Worm (Caenorhabditis elegans): ENCODE data around the gene ZK792.4.

The ZK792.4 gene

DNA sequence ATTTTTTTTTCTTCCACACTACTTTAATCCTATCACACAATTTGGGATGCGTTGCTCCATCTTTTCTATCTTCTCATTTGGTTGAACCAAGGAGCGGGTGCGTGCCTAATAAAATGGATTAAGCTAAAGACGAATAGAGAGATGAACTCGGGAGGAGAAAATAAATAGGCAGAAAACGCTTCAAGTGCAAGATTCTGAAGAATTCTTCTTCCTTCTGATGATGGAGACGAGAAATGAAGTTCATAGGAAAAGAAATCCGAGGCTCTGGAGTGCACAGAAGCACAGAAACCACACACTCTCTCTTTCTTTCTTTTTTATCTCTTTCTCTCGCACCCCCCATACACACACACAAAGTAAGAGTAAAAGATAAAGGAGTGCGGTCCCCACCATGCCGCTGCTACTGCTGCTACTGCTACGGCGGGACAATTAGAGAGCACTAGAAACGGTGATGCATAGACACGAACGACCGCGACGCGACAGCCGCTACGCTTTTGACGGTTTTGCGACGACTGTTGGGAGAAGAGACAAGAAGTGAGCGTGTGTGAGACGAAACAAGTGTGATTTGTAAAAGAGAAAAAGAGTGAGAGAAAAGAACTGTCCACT lies 10.4 kb upstream of the ZK792.4 start (continued):
- TF ChIP-seq akir-1 (GFP tag; optimal IDR thresholded peaks at IDR 0.05) (no peak), ekl-4 (GFP tag; IDR thresholded peaks at IDR 0.05) (no peak), zfh-2 (GFP tag; conservative IDR thresholded peaks at IDR 0.05) (peak; percentile 89)

DNA sequence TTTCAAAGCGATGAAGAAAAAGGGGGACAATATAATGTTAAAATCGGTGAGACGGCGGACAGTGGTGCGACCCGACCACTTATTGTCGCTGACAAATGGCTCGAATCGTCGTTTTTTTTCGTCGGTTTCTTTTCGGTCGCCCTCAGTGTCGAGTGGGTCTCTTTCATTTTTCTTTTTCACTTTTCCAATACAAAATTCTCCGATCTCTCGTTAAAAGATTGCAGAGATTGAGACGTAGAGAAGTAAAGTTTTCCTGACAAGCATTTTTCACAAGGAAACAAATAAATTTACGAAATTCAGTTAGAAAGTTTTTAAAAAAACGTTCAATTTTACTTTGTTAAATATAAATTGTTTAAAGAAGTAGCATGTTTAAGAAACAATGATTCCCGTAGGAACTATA lies 9.7 kb upstream of the ZK792.4 start:
- TF ChIP-seq cebp-1 (GFP tag; IDR thresholded peaks at IDR 0.05), result no peak
- peak; percentile 22 for TF ChIP-seq cebp-1 (tag; optimal IDR thresholded peaks at IDR 0.05)
- no peak for TF ChIP-seq snpc-4 (GFP tag; optimal IDR thresholded peaks at IDR 0.05)
- TF ChIP-seq snpc-4 (tag; optimal IDR thresholded peaks at IDR 0.05), result peak in 1 of 4 experiments; percentile 25
- no peak for TF ChIP-seq B0261.1 (tag; optimal IDR thresholded peaks at IDR 0.05)
- peak; percentile 12 for TF ChIP-seq nhr-80 (tag; optimal IDR thresholded peaks at IDR 0.05)

DNA sequence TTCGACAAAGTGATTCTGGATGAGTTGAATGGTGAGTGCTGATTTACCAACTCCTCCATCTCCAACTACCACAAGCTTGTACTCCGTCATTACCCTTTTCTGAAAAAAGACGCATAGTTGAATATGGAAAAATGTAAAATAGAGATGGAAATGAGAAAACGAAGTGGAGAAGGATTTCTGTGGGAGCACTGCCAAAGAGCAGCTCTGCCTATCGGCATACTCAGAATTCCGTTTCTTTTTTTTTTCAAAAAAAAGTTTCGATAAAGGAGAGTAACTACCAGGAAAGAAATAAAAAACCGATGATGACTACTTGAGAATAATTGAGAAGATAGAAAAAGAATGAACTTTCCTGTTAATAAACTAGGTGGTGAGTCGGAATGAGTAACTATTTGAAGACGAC lies 9.2 kb upstream of the ZK792.4 start, which contains the start of gene let-60:
TSS of gene let-60 (minus strand) at position 101 of the 400 bp plus-strand sequence.
- TF ChIP-seq snpc-4 (GFP tag; optimal IDR thresholded peaks at IDR 0.05) (no peak), snpc-4 (tag; optimal IDR thresholded peaks at IDR 0.05) (no peak), lir-1 (GFP tag; conservative IDR thresholded peaks at IDR 0.05) (no peak), madf-8 (GFP tag; conservative IDR thresholded peaks at IDR 0.05) (no peak), mes-4 (tag; optimal IDR thresholded peaks at IDR 0.05) (no peak), madf-10 (tag; optimal IDR thresholded peaks at IDR 0.05) (no peak), atf-7 (tag; optimal IDR thresholded peaks at IDR 0.05) (no peak), cebp-1 (GFP tag; IDR thresholded peaks at IDR 0.05) (no peak), cebp-1 (tag; optimal IDR thresholded peaks at IDR 0.05) (no peak), ama-1 (optimal IDR thresholded peaks at IDR 0.05) (no peak), ama-1 (GFP tag; optimal IDR thresholded peaks at IDR 0.05) (no peak), ceh-100 (GFP tag; IDR thresholded peaks at IDR 0.05) (no peak), dox-1 (GFP tag; IDR thresholded peaks at IDR 0.05) (no peak), somi-1 (GFP tag; optimal IDR thresholded peaks at IDR 0.05) (no peak), snpc-3.4 (tag; optimal IDR thresholded peaks at IDR 0.05) (no peak), ceh-91 (GFP tag; IDR thresholded peaks at IDR 0.05) (no peak), snpc-1.3 (tag; optimal IDR thresholded peaks at IDR 0.05; ENCODE audit: insufficient read depth) (no peak), egl-18 (GFP tag; IDR thresholded peaks at IDR 0.05) (no peak), hrde-1 (tag; optimal IDR thresholded peaks at IDR 0.05; ENCODE audit: borderline replicate concordance) (no peak), sea-2 (GFP tag; IDR thresholded peaks at IDR 0.05) (no peak), mel-28 (tag; optimal IDR thresholded peaks at IDR 0.05; ENCODE audit: borderline replicate concordance) (no peak)

DNA sequence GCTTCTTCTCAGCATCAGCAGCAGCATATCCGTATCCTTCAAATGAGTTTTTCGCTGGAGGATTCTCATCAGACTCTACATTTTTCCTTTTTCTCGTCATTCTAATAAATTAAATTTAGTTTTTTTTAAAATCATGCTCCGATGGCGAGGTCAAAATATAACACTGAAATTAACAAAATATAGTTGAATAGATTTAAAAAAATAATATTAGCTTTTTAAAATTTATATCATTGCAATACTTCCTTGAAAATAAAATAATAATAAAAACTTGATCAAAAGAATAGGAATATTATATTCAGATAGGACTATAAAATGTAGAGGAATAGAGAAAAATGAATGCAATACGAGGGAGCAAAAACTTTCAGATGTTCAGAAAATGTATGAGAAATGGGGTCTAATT lies 6.2 kb upstream of the ZK792.4 start, which contains the start of gene ZK792.5:
TSS of gene ZK792.5 (minus strand) at position 101 of the 400 bp plus-strand sequence.
- no peak for TF ChIP-seq nfya-2 (GFP tag; IDR thresholded peaks at IDR 0.05)
- TF ChIP-seq F33H1.4 (GFP tag; IDR thresholded peaks at IDR 0.05), result no peak
- no peak for TF ChIP-seq hmg-1.2 (GFP tag; IDR thresholded peaks at IDR 0.05)
- no peak for TF ChIP-seq pbrm-1 (GFP tag; IDR thresholded peaks at IDR 0.05)
- TF ChIP-seq attf-6 (GFP tag; IDR thresholded peaks at IDR 0.05), result 0 out of 2 replicates have a peak, but pooled peaks have one; percentile 1
- TF ChIP-seq snpc-4 (GFP tag; optimal IDR thresholded peaks at IDR 0.05), result no peak
- TF ChIP-seq snpc-4 (tag; optimal IDR thresholded peaks at IDR 0.05), result no peak

- TF ChIP-seq F57A8.1 (GFP tag; optimal IDR thresholded peaks at IDR 0.05), result no peak
- TF ChIP-seq ceh-40 (GFP tag; IDR thresholded peaks at IDR 0.05), result no peak
- TF ChIP-seq mes-4 (tag; optimal IDR thresholded peaks at IDR 0.05), result no peak
- TF ChIP-seq xnd-1 (tag; optimal IDR thresholded peaks at IDR 0.05), result no peak
Observed at ce11 chrIV:11676054-11676453, 5.8 kb downstream of the ZK792.4 start, which contains the start of gene inx-9. TSS of gene inx-9 (plus strand) at chrIV:11676354.

Measured in whole organism, young adult.